Fruit fly (Drosophila melanogaster): ENCODE results near the gene Oatp74D.

The Oatp74D gene

dm6 chr3L:17533745-17534144 lies 46.8 kb downstream of the Oatp74D start:
- TF ChIP-seq CG3032 (tag; optimal IDR thresholded peaks at IDR 0.05) (no peak), Hr38 (GFP tag; optimal IDR thresholded peaks at IDR 0.05) (no peak), CG9139 (GFP tag; optimal IDR thresholded peaks at IDR 0.05) (peak; percentile 32), CG34406 (GFP tag; optimal IDR thresholded peaks at IDR 0.05) (no peak), CG6163 (GFP tag; IDR thresholded peaks at IDR 0.05) (peak; percentile 24; the same call in 1 of the 3 replicates), CG6854 (GFP tag; optimal IDR thresholded peaks at IDR 0.05) (peak; percentile 8), dac (GFP tag; optimal IDR thresholded peaks at IDR 0.05) (no peak), spab (GFP tag; optimal IDR thresholded peaks at IDR 0.05) (no peak), CG8319 (GFP tag; optimal IDR thresholded peaks at IDR 0.05) (no peak)

DNA sequence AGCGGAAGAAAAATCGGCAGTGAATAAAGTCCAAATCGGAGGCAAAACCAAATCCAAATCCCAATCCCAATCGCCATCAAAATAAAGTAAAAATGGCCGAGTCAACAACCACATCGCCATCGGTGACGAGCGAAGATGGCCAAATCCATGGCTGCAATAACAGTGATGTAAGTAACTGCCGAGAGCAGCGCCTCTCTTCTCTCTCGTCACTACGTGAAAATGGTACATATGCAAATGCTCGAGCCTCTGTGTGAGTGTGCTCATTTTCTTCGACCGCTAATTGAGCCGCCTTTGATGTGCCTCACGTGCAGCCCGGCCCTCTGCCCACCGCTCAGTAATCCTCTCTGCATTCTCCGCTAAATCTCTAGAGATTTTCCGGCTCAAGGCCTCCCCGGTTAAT lies 47.5 kb downstream of the Oatp74D start:
- TF ChIP-seq cyc (GFP tag; optimal IDR thresholded peaks at IDR 0.05) (no peak), CG4318 (GFP tag; optimal IDR thresholded peaks at IDR 0.05) (no peak), Sox102F (GFP tag; optimal IDR thresholded peaks at IDR 0.05) (no peak), Eip78C (GFP tag) (peak; percentile 42), fkh (GFP tag; optimal IDR thresholded peaks at IDR 0.05) (peak; percentile 51)

DNA sequence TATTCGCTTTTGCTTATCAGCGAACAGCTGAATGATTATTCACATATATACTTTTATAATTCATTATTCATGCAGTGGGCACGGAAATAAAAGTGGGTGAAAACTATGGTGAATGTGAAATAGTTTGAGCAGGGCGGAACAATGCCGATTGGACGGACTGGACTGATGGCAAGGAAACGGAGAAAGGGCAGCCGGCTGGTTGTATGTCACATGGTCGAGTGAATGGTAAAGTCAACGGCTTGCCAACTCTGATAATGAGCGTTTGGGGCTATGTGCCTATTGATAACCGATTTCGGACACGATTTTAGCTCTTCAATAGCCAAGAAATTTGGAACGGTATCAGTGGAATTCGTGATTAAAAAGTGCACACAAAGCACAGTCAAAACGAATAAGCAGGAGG lies 48.9 kb downstream of the Oatp74D start:
- TF ChIP-seq CG11902 (GFP tag; optimal IDR thresholded peaks at IDR 0.05) (no peak), Gug (GFP tag; IDR thresholded peaks at IDR 0.05) (no peak), Lpt (GFP tag; optimal IDR thresholded peaks at IDR 0.05) (no peak), CG6163 (GFP tag; IDR thresholded peaks at IDR 0.05) (no peak), Sox14 (GFP tag; optimal IDR thresholded peaks at IDR 0.05) (no peak), CG16779 (tag; optimal IDR thresholded peaks at IDR 0.05) (no peak), vri (GFP tag; optimal IDR thresholded peaks at IDR 0.05) (no peak)

DNA sequence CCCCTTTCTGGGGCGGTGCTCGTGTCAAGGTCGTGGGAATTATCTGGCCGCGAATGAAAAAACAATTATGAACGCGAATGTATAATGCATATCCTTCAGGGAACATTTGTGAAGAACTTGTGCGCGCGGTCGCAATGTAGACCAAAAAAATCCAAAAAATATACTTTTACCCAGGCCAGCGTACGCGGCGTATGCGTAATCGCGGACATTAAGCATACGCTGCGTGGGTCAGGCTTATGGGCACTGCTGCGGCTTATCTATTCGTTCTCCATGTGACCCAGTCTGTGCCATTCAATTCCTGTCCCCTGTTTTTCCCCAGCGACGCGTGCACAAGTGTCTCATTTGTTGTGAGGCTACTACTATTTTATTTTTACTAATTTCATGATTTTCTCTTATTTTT lies 51.3 kb downstream of the Oatp74D start:
- TF ChIP-seq Gug (GFP tag; IDR thresholded peaks at IDR 0.05) (no peak), Eip93F (GFP tag; optimal IDR thresholded peaks at IDR 0.05) (no peak), CG34406 (GFP tag; optimal IDR thresholded peaks at IDR 0.05) (no peak), CG8119 (GFP tag; IDR thresholded peaks at IDR 0.05) (no peak), CG1621 (tag; optimal IDR thresholded peaks at IDR 0.05) (no peak), CG6854 (GFP tag; optimal IDR thresholded peaks at IDR 0.05) (no peak), lz (GFP tag; optimal IDR thresholded peaks at IDR 0.05) (no peak), CG11294 (GFP tag; IDR thresholded peaks at IDR 0.05) (no peak), CG8319 (GFP tag; optimal IDR thresholded peaks at IDR 0.05) (no peak)

- TF ChIP-seq net (GFP tag; optimal IDR thresholded peaks at IDR 0.05) (no peak), CG16779 (tag; optimal IDR thresholded peaks at IDR 0.05) (no peak), Eip75B (GFP tag; optimal IDR thresholded peaks at IDR 0.05) (no peak), topi (GFP tag; optimal IDR thresholded peaks at IDR 0.05) (no peak), CG11762 (GFP tag; optimal IDR thresholded peaks at IDR 0.05; ENCODE audit: insufficient read depth) (no peak), CG34406 (GFP tag; optimal IDR thresholded peaks at IDR 0.05) (no peak), fd85E (GFP tag; optimal IDR thresholded peaks at IDR 0.05) (no peak), Sox102F (GFP tag; optimal IDR thresholded peaks at IDR 0.05) (no peak), Hr39 (GFP tag; optimal IDR thresholded peaks at IDR 0.05) (no peak), CG6792 (GFP tag; optimal IDR thresholded peaks at IDR 0.05) (no peak), Smox (GFP tag; optimal IDR thresholded peaks at IDR 0.05) (no peak), CG6854 (GFP tag; optimal IDR thresholded peaks at IDR 0.05) (no peak), CG11902 (GFP tag; optimal IDR thresholded peaks at IDR 0.05) (no peak), CG1621 (tag; optimal IDR thresholded peaks at IDR 0.05) (no peak), CG9139 (GFP tag; optimal IDR thresholded peaks at IDR 0.05) (no peak), CG7368 (GFP tag; optimal IDR thresholded peaks at IDR 0.05) (no peak), CG11294 (GFP tag; IDR thresholded peaks at IDR 0.05) (no peak), Eip93F (GFP tag; optimal IDR thresholded peaks at IDR 0.05) (no peak), CG10669 (GFP tag; optimal IDR thresholded peaks at IDR 0.05) (no peak)
Observed at dm6 chr3L:17538907-17539306, 52.0 kb downstream of the Oatp74D start.

Data from whole organism, prepupa.